Fruit fly (Drosophila melanogaster): ENCODE data around the gene Pburs.
A peak's percentile ranks its signal among the peaks of the same experiment; 100 is the strongest.

Gene Pburs

DNA sequence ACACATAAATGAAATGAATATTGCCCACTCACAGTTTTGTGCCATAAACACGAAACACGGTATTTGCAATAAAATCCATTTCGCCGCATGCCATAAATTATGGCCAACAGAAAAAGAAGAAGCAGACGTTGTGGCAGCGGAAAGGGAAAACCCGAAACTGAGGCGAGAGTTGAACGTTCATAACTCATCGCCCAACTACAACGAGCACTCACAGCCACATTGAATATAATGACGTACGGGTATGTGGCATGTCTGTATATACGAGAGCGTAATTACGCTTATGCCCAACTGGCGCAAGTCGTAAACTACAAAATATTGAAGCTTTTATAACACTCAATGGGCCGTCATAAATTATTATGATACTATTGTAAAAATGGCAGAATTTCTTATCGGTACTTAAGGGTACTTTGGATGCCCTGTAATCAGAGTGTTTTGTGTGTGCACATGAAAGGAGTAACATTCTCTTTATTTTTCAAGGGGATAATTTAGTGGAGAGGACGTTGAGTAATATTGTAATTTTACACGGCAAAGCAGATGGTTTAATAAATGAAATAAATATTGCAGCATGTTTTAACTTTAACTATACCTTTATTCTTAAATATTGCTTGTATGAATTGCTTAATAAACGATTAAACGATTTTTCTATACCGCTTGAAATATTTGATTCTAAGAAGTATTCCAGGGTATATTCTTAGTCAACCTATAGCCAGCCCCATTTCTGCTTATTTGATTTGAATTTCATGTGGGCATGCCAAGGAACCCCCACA, 22.6 kb downstream of the Pburs start (continued):
- peak; percentile 47 for TF ChIP-seq Vsx1 (GFP tag; optimal IDR thresholded peaks at IDR 0.05)
- TF ChIP-seq dpn (GFP tag; optimal IDR thresholded peaks at IDR 0.05): no peak
- peak; percentile 42 for TF ChIP-seq CG1603 (tag; optimal IDR thresholded peaks at IDR 0.05)
- no peak for TF ChIP-seq Lpt (GFP tag; optimal IDR thresholded peaks at IDR 0.05)
- TF ChIP-seq Gug (GFP tag; IDR thresholded peaks at IDR 0.05): no peak
- no peak for TF ChIP-seq Optix (GFP tag; IDR thresholded peaks at IDR 0.05)
- TF ChIP-seq p53 (GFP tag; optimal IDR thresholded peaks at IDR 0.05): no peak
- TF ChIP-seq HLH54F (GFP tag; optimal IDR thresholded peaks at IDR 0.05): no peak
- no peak for TF ChIP-seq NK7.1 (GFP tag; optimal IDR thresholded peaks at IDR 0.05)
- peak; percentile 56 for TF ChIP-seq lab (GFP tag; optimal IDR thresholded peaks at IDR 0.05)
- TF ChIP-seq CG3995 (GFP tag; optimal IDR thresholded peaks at IDR 0.05): no peak
- no peak for TF ChIP-seq C15 (GFP tag; IDR thresholded peaks at IDR 0.05)
- TF ChIP-seq tap (tag; optimal IDR thresholded peaks at IDR 0.05): peak; percentile 69
- peak; percentile 40 for TF ChIP-seq nerfin-1 (tag; optimal IDR thresholded peaks at IDR 0.05)
- TF ChIP-seq CG42726 (GFP tag; IDR thresholded peaks at IDR 0.05; ENCODE audit: partially characterized antibody): no peak
- TF ChIP-seq disco-r (GFP tag; optimal IDR thresholded peaks at IDR 0.05): no peak
- TF ChIP-seq toy (GFP tag; IDR thresholded peaks at IDR 0.05): no peak
- TF ChIP-seq grn (GFP tag; optimal IDR thresholded peaks at IDR 0.05): no peak
- TF ChIP-seq zen (tag; optimal IDR thresholded peaks at IDR 0.05): no peak
- no peak for TF ChIP-seq CG14667 (GFP tag; IDR thresholded peaks at IDR 0.05)
- peak; percentile 71 for TF ChIP-seq CG6765 (GFP tag; optimal IDR thresholded peaks at IDR 0.05)
- TF ChIP-seq da (GFP tag; optimal IDR thresholded peaks at IDR 0.05): no peak
- TF ChIP-seq CG1792 (GFP tag; optimal IDR thresholded peaks at IDR 0.05): no peak
- TF ChIP-seq ap (GFP tag; IDR thresholded peaks at IDR 0.05): no peak
- TF ChIP-seq CG33557 (GFP tag; optimal IDR thresholded peaks at IDR 0.05): no peak
- TF ChIP-seq sqz (GFP tag; optimal IDR thresholded peaks at IDR 0.05): no peak
- TF ChIP-seq CG17359 (tag; optimal IDR thresholded peaks at IDR 0.05): peak; percentile 27
- peak; percentile 43 for TF ChIP-seq Meics (GFP tag; optimal IDR thresholded peaks at IDR 0.05)
- TF ChIP-seq mld (GFP tag; IDR thresholded peaks at IDR 0.05; ENCODE audit: partially characterized antibody): no peak
- TF ChIP-seq CG10366 (GFP tag; IDR thresholded peaks at IDR 0.05): no peak
- no peak for TF ChIP-seq CG16813 (GFP tag; IDR thresholded peaks at IDR 0.05; ENCODE audit: partially characterized antibody)
- no peak for TF ChIP-seq CG7357 (GFP tag; IDR thresholded peaks at IDR 0.05)
- TF ChIP-seq CG6813 (GFP tag; optimal IDR thresholded peaks at IDR 0.05): peak; percentile 13
- peak; percentile 47 for TF ChIP-seq gem (tag; optimal IDR thresholded peaks at IDR 0.05)
- no peak for TF ChIP-seq pho (GFP tag; optimal IDR thresholded peaks at IDR 0.05)
- TF ChIP-seq Dfd (GFP tag; optimal IDR thresholded peaks at IDR 0.05): no peak
- TF ChIP-seq CG6683 (GFP tag; optimal IDR thresholded peaks at IDR 0.05): no peak
- TF ChIP-seq Xrp1 (GFP tag; IDR thresholded peaks at IDR 0.05): no peak
- no peak for TF ChIP-seq unc-4 (GFP tag; IDR thresholded peaks at IDR 0.05; ENCODE audit: partially characterized antibody)
- no peak for TF ChIP-seq sima (GFP tag; optimal IDR thresholded peaks at IDR 0.05)
- no peak for TF ChIP-seq bab2 (GFP tag; optimal IDR thresholded peaks at IDR 0.05)
- no peak for TF ChIP-seq CG34422 (GFP tag; IDR thresholded peaks at IDR 0.05)
- TF ChIP-seq CG10543 (GFP tag; optimal IDR thresholded peaks at IDR 0.05): no peak
- TF ChIP-seq lmd (GFP tag; IDR thresholded peaks at IDR 0.05): no peak
- TF ChIP-seq ken (GFP tag; IDR thresholded peaks at IDR 0.05): no peak
- TF ChIP-seq CoRest (tag; optimal IDR thresholded peaks at IDR 0.05): peak; percentile 31
